Worm (Caenorhabditis elegans): ENCODE results near the gene C15C8.7.

The C15C8.7 gene

DNA sequence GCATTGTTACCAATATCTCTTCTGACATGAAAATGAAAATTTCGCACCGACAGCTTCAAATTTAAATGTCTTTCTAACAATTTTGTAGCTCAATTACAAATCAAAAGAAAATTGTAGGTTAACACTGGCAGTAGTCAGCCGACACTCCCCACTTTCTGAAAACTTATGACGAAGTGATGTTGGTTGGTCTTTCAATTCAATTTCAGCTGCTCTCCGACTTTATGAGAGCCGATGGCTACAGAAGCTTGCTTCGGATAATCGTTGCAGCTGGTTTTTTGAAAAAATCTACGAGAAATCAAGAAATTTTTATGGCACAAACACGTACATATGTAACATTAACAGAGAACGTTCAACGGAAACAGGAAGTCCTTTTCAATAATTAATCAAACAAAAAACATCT, 40.0 kb upstream of the C15C8.7 start, which contains the start of gene sre-20:
Gene sre-20, minus strand, starts transcription at position 101 of the 400 bp plus-strand sequence.
- TF ChIP-seq lin-39 (tag; optimal IDR thresholded peaks at IDR 0.05) (no peak), ztf-11 (tag; optimal IDR thresholded peaks at IDR 0.05) (no peak), Y55F3AM.14 (GFP tag; optimal IDR thresholded peaks at IDR 0.05) (no peak), ZK546.5 (tag; optimal IDR thresholded peaks at IDR 0.05) (no peak), ztf-1 (GFP tag; conservative IDR thresholded peaks at IDR 0.05) (no peak), nhr-11 (tag; optimal IDR thresholded peaks at IDR 0.05) (no peak), unc-62 (GFP tag; optimal IDR thresholded peaks at IDR 0.05) (no peak), sma-3 (GFP tag; optimal IDR thresholded peaks at IDR 0.05) (no peak), nhr-25 (tag; optimal IDR thresholded peaks at IDR 0.05) (no peak), elt-1 (tag; optimal IDR thresholded peaks at IDR 0.05) (no peak), ama-1 (optimal IDR thresholded peaks at IDR 0.05) (no peak), nhr-237 (tag; optimal IDR thresholded peaks at IDR 0.05) (no peak), R02D3.7 (tag; optimal IDR thresholded peaks at IDR 0.05) (no peak), peb-1 (tag; optimal IDR thresholded peaks at IDR 0.05) (no peak), mdl-1 (tag; optimal IDR thresholded peaks at IDR 0.05) (no peak), ceh-82 (tag; optimal IDR thresholded peaks at IDR 0.05) (no peak)

DNA sequence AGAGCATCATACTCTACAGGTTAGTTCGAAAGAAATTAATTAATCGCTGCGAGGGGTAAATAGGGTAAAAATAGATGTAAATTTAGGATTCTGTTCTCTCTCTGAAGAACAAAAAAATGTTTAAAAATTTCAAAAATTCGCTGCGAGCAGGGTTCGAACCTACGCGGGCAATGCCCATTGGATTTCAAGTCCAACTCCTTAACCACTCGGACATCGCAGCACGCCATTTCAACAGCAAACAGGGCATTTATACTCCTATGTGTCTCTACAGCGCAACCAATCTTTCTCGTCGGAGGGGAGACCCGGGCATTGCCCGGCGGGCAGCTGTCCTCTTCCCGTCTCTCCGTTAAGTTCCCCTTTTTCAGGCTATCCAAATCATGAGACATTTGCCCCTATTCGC, 35.4 kb upstream of the C15C8.7 start:
- TF ChIP-seq nhr-12 (tag; optimal IDR thresholded peaks at IDR 0.05) (no peak), sma-3 (GFP tag; optimal IDR thresholded peaks at IDR 0.05) (peak; percentile 49), lin-13 (GFP tag; optimal IDR thresholded peaks at IDR 0.05) (peak; percentile 18), gmeb-1 (tag; optimal IDR thresholded peaks at IDR 0.05) (peak; percentile 39), C34F6.9 (tag; optimal IDR thresholded peaks at IDR 0.05) (peak; percentile 38), nhr-10 (tag; optimal IDR thresholded peaks at IDR 0.05) (no peak), fos-1 (tag; optimal IDR thresholded peaks at IDR 0.05) (peak; percentile 45), ceh-82 (tag; optimal IDR thresholded peaks at IDR 0.05) (no peak), nhr-129 (tag; optimal IDR thresholded peaks at IDR 0.05) (peak; percentile 70), lsy-2 (tag; optimal IDR thresholded peaks at IDR 0.05) (peak in 1 of 2 experiments; percentile 5), nhr-77 (tag; optimal IDR thresholded peaks at IDR 0.05) (no peak), ztf-1 (GFP tag; conservative IDR thresholded peaks at IDR 0.05) (no peak), nhr-6 (tag; optimal IDR thresholded peaks at IDR 0.05) (no peak), lin-11 (tag; optimal IDR thresholded peaks at IDR 0.05) (no peak), sma-9 (GFP tag; optimal IDR thresholded peaks at IDR 0.05) (peak; percentile 53), sma-9 (tag; optimal IDR thresholded peaks at IDR 0.05) (no peak), ZK546.5 (tag; optimal IDR thresholded peaks at IDR 0.05) (no peak), elt-1 (tag; optimal IDR thresholded peaks at IDR 0.05) (no peak), nhr-21 (tag; optimal IDR thresholded peaks at IDR 0.05) (no peak), zag-1 (tag; optimal IDR thresholded peaks at IDR 0.05) (no peak), nhr-23 (tag; optimal IDR thresholded peaks at IDR 0.05) (no peak), egl-27 (tag; optimal IDR thresholded peaks at IDR 0.05) (no peak), ztf-11 (tag; optimal IDR thresholded peaks at IDR 0.05) (no peak), ztf-4 (tag; optimal IDR thresholded peaks at IDR 0.05) (no peak), mbf-1 (tag; optimal IDR thresholded peaks at IDR 0.05) (no peak), skn-1 (tag; optimal IDR thresholded peaks at IDR 0.05) (no peak), nhr-237 (tag; optimal IDR thresholded peaks at IDR 0.05) (no peak), sem-4 (tag; optimal IDR thresholded peaks at IDR 0.05) (no peak), nhr-11 (tag; optimal IDR thresholded peaks at IDR 0.05) (no peak), mab-5 (tag; optimal IDR thresholded peaks at IDR 0.05) (no peak), R02D3.7 (tag; optimal IDR thresholded peaks at IDR 0.05) (no peak), unc-62 (GFP tag; optimal IDR thresholded peaks at IDR 0.05) (no peak), unc-39 (tag; optimal IDR thresholded peaks at IDR 0.05) (no peak), nhr-25 (tag; optimal IDR thresholded peaks at IDR 0.05) (no peak), blmp-1 (tag; optimal IDR thresholded peaks at IDR 0.05; ENCODE audit: insufficient read depth) (no peak), aly-2 (tag; optimal IDR thresholded peaks at IDR 0.05) (no peak), dmd-4 (tag; optimal IDR thresholded peaks at IDR 0.05) (no peak), ama-1 (optimal IDR thresholded peaks at IDR 0.05) (no peak), Y55F3AM.14 (GFP tag; optimal IDR thresholded peaks at IDR 0.05) (no peak), elt-3 (tag; optimal IDR thresholded peaks at IDR 0.05) (no peak), F13H6.1 (tag; optimal IDR thresholded peaks at IDR 0.05) (peak; percentile 10), ceh-16 (tag; optimal IDR thresholded peaks at IDR 0.05) (no peak), crh-2 (tag; optimal IDR thresholded peaks at IDR 0.05) (peak; percentile 18), peb-1 (tag; optimal IDR thresholded peaks at IDR 0.05) (no peak), unc-55 (GFP tag; optimal IDR thresholded peaks at IDR 0.05) (no peak), snpc-4 (tag; optimal IDR thresholded peaks at IDR 0.05) (no peak), mdl-1 (tag; optimal IDR thresholded peaks at IDR 0.05) (no peak), lin-39 (tag; optimal IDR thresholded peaks at IDR 0.05) (no peak), alr-1 (tag; optimal IDR thresholded peaks at IDR 0.05) (no peak)

Data from whole organism, L2 larva.